Fruit fly (Drosophila melanogaster): ENCODE data around the gene noi.

Gene noi

dm6 chr3R:5573883-5574282, 17.4 kb downstream of the noi start:
- no peak for TF ChIP-seq CG17801 (GFP tag; optimal IDR thresholded peaks at IDR 0.05; ENCODE audit: partially characterized antibody)

dm6 chr3R:5572900-5573665, 18.2 kb downstream of the noi start:
- no peak for TF ChIP-seq CG17801 (GFP tag; optimal IDR thresholded peaks at IDR 0.05; ENCODE audit: partially characterized antibody)

- TF ChIP-seq CG17801 (GFP tag; optimal IDR thresholded peaks at IDR 0.05; ENCODE audit: partially characterized antibody): no peak
Measured at dm6 chr3R:5571756-5572155, 19.5 kb downstream of the noi start.

- no peak for TF ChIP-seq CG17801 (GFP tag; optimal IDR thresholded peaks at IDR 0.05; ENCODE audit: partially characterized antibody)
Measured at dm6 chr3R:5571437-5571750, 19.9 kb downstream of the noi start.

- TF ChIP-seq CG17801 (GFP tag; optimal IDR thresholded peaks at IDR 0.05; ENCODE audit: partially characterized antibody): peak; percentile 74
Measured at dm6 chr3R:5570635-5571436, 20.4 kb downstream of the noi start, which contains the start of gene CRMP. Gene CRMP (plus strand): TSS chr3R:5571108.

dm6 chr3R:5568590-5568989, 22.7 kb downstream of the noi start, which contains the start of the genes CG2931 and Rheb:
Gene CG2931 (minus strand): TSS chr3R:5568615.
Gene Rheb (plus strand): TSS chr3R:5568921.
- peak; percentile 65 for TF ChIP-seq CG17801 (GFP tag; optimal IDR thresholded peaks at IDR 0.05; ENCODE audit: partially characterized antibody)

- TF ChIP-seq CG17801 (GFP tag; optimal IDR thresholded peaks at IDR 0.05; ENCODE audit: partially characterized antibody): peak; percentile 75
Measured at dm6 chr3R:5565623-5566022, 25.6 kb downstream of the noi start.

dm6 chr3R:5564775-5565190, 26.5 kb downstream of the noi start, which contains the start of the genes CG14671 and CG12746:
Gene CG14671 (minus strand): TSS chr3R:5564815.
Gene CG12746 (plus strand): TSS chr3R:5564865.
- TF ChIP-seq CG17801 (GFP tag; optimal IDR thresholded peaks at IDR 0.05; ENCODE audit: partially characterized antibody): no peak

- TF ChIP-seq CG17801 (GFP tag; optimal IDR thresholded peaks at IDR 0.05; ENCODE audit: partially characterized antibody): no peak
Measured at dm6 chr3R:5563420-5563819, 27.8 kb downstream of the noi start, which contains the start of gene Pi4KIIalpha. Gene Pi4KIIalpha (minus strand): TSS chr3R:5563652.

- no peak for TF ChIP-seq CG17801 (GFP tag; optimal IDR thresholded peaks at IDR 0.05; ENCODE audit: partially characterized antibody)
Measured at dm6 chr3R:5562956-5563355, 28.3 kb downstream of the noi start.

- no peak for TF ChIP-seq CG17801 (GFP tag; optimal IDR thresholded peaks at IDR 0.05; ENCODE audit: partially characterized antibody)
Measured at dm6 chr3R:5554852-5555251, 36.4 kb downstream of the noi start, which contains the start of gene Snm1. Gene Snm1 (plus strand): TSS chr3R:5555084.

dm6 chr3R:5554082-5554481, 37.2 kb downstream of the noi start, which contains the start of gene Pcmt:
Gene Pcmt (minus strand): TSS chr3R:5554316.
- peak; percentile 30 for TF ChIP-seq CG17801 (GFP tag; optimal IDR thresholded peaks at IDR 0.05; ENCODE audit: partially characterized antibody)

- TF ChIP-seq CG17801 (GFP tag; optimal IDR thresholded peaks at IDR 0.05; ENCODE audit: partially characterized antibody): no peak
Measured at dm6 chr3R:5551593-5551992, 39.7 kb downstream of the noi start.

dm6 chr3R:5551068-5551467, 40.2 kb downstream of the noi start, which contains the start of gene mia:
Gene mia (minus strand): TSS chr3R:5551168.
- TF ChIP-seq CG17801 (GFP tag; optimal IDR thresholded peaks at IDR 0.05; ENCODE audit: partially characterized antibody): no peak

dm6 chr3R:5550452-5550851, 40.8 kb downstream of the noi start:
- no peak for TF ChIP-seq CG17801 (GFP tag; optimal IDR thresholded peaks at IDR 0.05; ENCODE audit: partially characterized antibody)
